Worm (Caenorhabditis elegans) whole organism, L2 larva: ENCODE results near the gene Y39E4B.13.

ENCODE experiments used
- C34F6.9 ChIP-seq: fragments of 150-350 bp; optimal IDR thresholded peaks from 2 replicates; lab custom pipeline; 2014; ENCODE audit warnings: missing biosample characterization, missing genetic modification characterization
- aly-2 ChIP-seq: fragments of 150-350 bp; optimal IDR thresholded peaks from 2 replicates; lab custom pipeline; 2014; ENCODE audit warnings: missing biosample characterization, missing genetic modification characterization
- mab-5 ChIP-seq: fragments of 150-350 bp; optimal IDR thresholded peaks from 2 replicates; lab custom pipeline; 2014; ENCODE audit warnings: missing biosample characterization, missing genetic modification characterization
- ztf-11 ChIP-seq: sonication (generic microtip); optimal IDR thresholded peaks from 2 replicates; lab custom pipeline; 2017; ENCODE audit warnings: missing biosample characterization, missing genetic modification characterization

- TF ChIP-seq mab-5 (no peak), aly-2 (tag; lab: Kevin White, UChicago) (no peak), ztf-11 (no peak), C34F6.9 (tag; lab: Kevin White, UChicago) (no peak)
These were observed 21.5 kb upstream of the Y39E4B.13 start for ce11 chrIII:13069416-13069815.
